Worm (Caenorhabditis elegans) whole organism, early embryonic: ENCODE data around the gene B0250.8.

Experiments used
- F13C5.2 ChIP-seq: sonication (generic microtip); optimal IDR thresholded peaks from 2 replicates; lab custom pipeline; 2017; ENCODE audit warnings: mild to moderate bottlenecking, missing genetic modification characterization, inconsistent platforms, missing compliant biosample characterization
- aly-1 ChIP-seq: sonication (generic microtip); optimal IDR thresholded peaks from 2 replicates; lab custom pipeline; 2016; ENCODE audit warnings: missing genetic modification characterization, missing compliant biosample characterization
- ama-1 ChIP-seq: fragments of 150-350 bp; optimal IDR thresholded peaks from 2 replicates; lab custom pipeline; 2014
- ceh-13 ChIP-seq: fragments of 200-800 bp; sonication (Bioruptor generic); optimal IDR thresholded peaks from 2 replicates; lab custom pipeline; 2018; ENCODE audit warnings: mild to moderate bottlenecking, missing genetic modification characterization, missing compliant biosample characterization

DNA sequence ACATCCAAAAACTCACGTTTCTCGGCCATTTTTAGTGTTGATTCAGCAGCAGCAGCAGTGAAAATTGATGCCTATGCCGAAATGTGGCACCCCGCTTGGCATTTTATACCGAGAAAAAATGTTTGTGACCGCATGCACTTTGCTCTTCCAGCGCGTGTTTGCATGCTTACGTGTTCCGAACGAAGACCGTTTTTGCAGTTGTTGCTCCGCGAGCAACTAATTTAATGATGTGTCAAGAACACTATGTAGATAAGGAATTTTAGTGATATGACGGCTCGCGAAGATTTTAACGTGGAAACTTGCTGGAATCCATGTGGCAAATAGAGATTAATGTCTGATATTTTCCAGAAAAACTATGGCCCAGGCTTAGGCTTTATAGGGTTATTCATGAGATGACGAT, 28.7 kb upstream of the B0250.8 start, which contains the start of gene dct-16:
- TF ChIP-seq ama-1 (lab: Kevin White, UChicago) (no peak), F13C5.2 (tag; lab: Kevin White, UChicago) (no peak), aly-1 (tag; lab: Kevin White, UChicago) (no peak), ceh-13 (GFP tag; lab: Kevin White, UChicago) (no peak)
